Fruit fly (Drosophila melanogaster) whole organism, embryonic: ENCODE results near the gene CG42638.

Source experiments
- Abd-B ChIP-seq: fragments of 200-800 bp; sonication (Bioruptor generic); optimal IDR thresholded peaks from 2 replicates; lab custom pipeline; 2018; ENCODE audit warnings: missing biosample characterization, mild to moderate bottlenecking, missing genetic modification characterization, moderate library complexity
- Atf3 ChIP-seq: fragments of 200-800 bp; sonication (Bioruptor generic); optimal IDR thresholded peaks from 3 replicates; lab custom pipeline; 2016; ENCODE audit warnings: missing biosample characterization, missing genetic modification characterization
- Awh ChIP-seq: fragments of 200-800 bp; sonication (Bioruptor generic); IDR thresholded peaks from 2 replicates; pipeline ENCODE4, ENCODE4 v1.3.6; 2022; ENCODE audit warnings: missing biosample characterization, missing genetic modification characterization
- CG10274 ChIP-seq: fragments of 200-800 bp; sonication (Bioruptor generic); optimal IDR thresholded peaks from 3 replicates; lab custom pipeline; 2017; ENCODE audit warnings: missing biosample characterization, mild to moderate bottlenecking, missing genetic modification characterization
- CG12071 ChIP-seq: fragments of 200-800 bp; sonication (Bioruptor generic); optimal IDR thresholded peaks from 3 replicates; lab custom pipeline; 2018; ENCODE audit warnings: missing biosample characterization, mild to moderate bottlenecking, missing genetic modification characterization
- CG14667 ChIP-seq: fragments of 200-800 bp; sonication (Bioruptor generic); IDR thresholded peaks from 2 replicates; pipeline ENCODE4 v1.3.6; 2022; ENCODE audit warnings: missing biosample characterization, missing genetic modification characterization
- CG15601 ChIP-seq: fragments of 200-800 bp; sonication (Bioruptor generic); optimal IDR thresholded peaks from 3 replicates; lab custom pipeline; 2019; ENCODE audit warnings: missing biosample characterization, mild to moderate bottlenecking, missing genetic modification characterization, moderate library complexity
- CG1602 ChIP-seq: fragments of 200-800 bp; sonication (Bioruptor generic); optimal IDR thresholded peaks from 3 replicates; lab custom pipeline; 2016; ENCODE audit warnings: missing biosample characterization, missing genetic modification characterization
- CG2875 ChIP-seq: fragments of 200-800 bp; sonication (Bioruptor generic); optimal IDR thresholded peaks from 2 replicates; lab custom pipeline; 2017; ENCODE audit warnings: missing biosample characterization, mild to moderate bottlenecking, missing genetic modification characterization, missing genetic modification reagents
- CG3065 ChIP-seq: fragments of 200-800 bp; sonication (Bioruptor generic); optimal IDR thresholded peaks from 2 replicates; lab custom pipeline; 2016; ENCODE audit warnings: missing biosample characterization, missing genetic modification characterization
- CG31224 ChIP-seq: fragments of 200-800 bp; sonication (Bioruptor generic); IDR thresholded peaks from 2 replicates; pipeline ENCODE4 v1.3.6; 2022; ENCODE audit warnings: missing biosample characterization, missing genetic modification characterization
- CG31365 ChIP-seq: fragments of 200-800 bp; sonication (Bioruptor generic); optimal IDR thresholded peaks from 2 replicates; lab custom pipeline; 2018; ENCODE audit warnings: missing biosample characterization, mild to moderate bottlenecking, missing genetic modification characterization
- CG3838 ChIP-seq: fragments of 200-800 bp; sonication (Bioruptor generic); optimal IDR thresholded peaks from 3 replicates; lab custom pipeline; 2016; ENCODE audit warnings: missing biosample characterization, missing genetic modification characterization
- CG42726 ChIP-seq: fragments of 200-800 bp; sonication (Bioruptor generic); IDR thresholded peaks from 2 replicates; pipeline ENCODE4 v1.3.6; 2022; ENCODE audit warnings: missing biosample characterization, missing genetic modification characterization; ENCODE audit not compliant: partially characterized antibody
- CG4282 ChIP-seq: fragments of 200-800 bp; sonication (Bioruptor generic); optimal IDR thresholded peaks from 2 replicates; lab custom pipeline; 2016; ENCODE audit warnings: missing biosample characterization, missing genetic modification characterization
- CG4328 ChIP-seq: fragments of 200-800 bp; sonication (Bioruptor generic); optimal IDR thresholded peaks from 3 replicates; lab custom pipeline; 2017; ENCODE audit warnings: missing biosample characterization, missing genetic modification reagents, missing genetic modification characterization
- CG6654 ChIP-seq: fragments of 200-800 bp; sonication (Bioruptor generic); optimal IDR thresholded peaks from 2 replicates; lab custom pipeline; 2017; ENCODE audit warnings: missing biosample characterization, mild to moderate bottlenecking, missing genetic modification characterization
- CG6791 ChIP-seq: fragments of 200-800 bp; sonication (Bioruptor generic); IDR thresholded peaks from 3 replicates; pipeline ENCODE4 v1.3.6; 2022; ENCODE audit warnings: missing biosample characterization, missing genetic modification characterization; ENCODE audit not compliant: partially characterized antibody
- CG8388 ChIP-seq: fragments of 200-800 bp; sonication (Bioruptor generic); optimal IDR thresholded peaks from 2 replicates; lab custom pipeline; 2019; ENCODE audit warnings: missing biosample characterization, mild to moderate bottlenecking, missing genetic modification characterization, moderate library complexity
- CG8765 ChIP-seq: fragments of 200-800 bp; sonication (Bioruptor generic); IDR thresholded peaks from 2 replicates; pipeline ENCODE4 v1.3.6; 2022; ENCODE audit warnings: missing biosample characterization, missing genetic modification characterization
- CG8924 ChIP-seq: fragments of 200-800 bp; optimal IDR thresholded peaks from 3 replicates; lab custom pipeline; 2019; ENCODE audit warnings: missing biosample characterization, mild to moderate bottlenecking, missing genetic modification characterization, moderate library complexity
- Chrac-16 ChIP-seq: fragments of 200-800 bp; sonication (Bioruptor generic); optimal IDR thresholded peaks from 3 replicates; lab custom pipeline; 2016; ENCODE audit warnings: missing biosample characterization, missing genetic modification characterization
- Drgx ChIP-seq: fragments of 200-800 bp; sonication (Bioruptor generic); IDR thresholded peaks from 2 replicates; pipeline ENCODE4 v1.3.6; 2022; ENCODE audit warnings: missing biosample characterization, missing genetic modification characterization
- Hmx ChIP-seq: fragments of 200-800 bp; sonication (Bioruptor generic); optimal IDR thresholded peaks from 2 replicates; lab custom pipeline; 2016; ENCODE audit warnings: missing biosample characterization, missing genetic modification characterization
- Stat92E ChIP-seq, 3 experiments: fragments of >200 bp in 2 of 3; fragments of 200-800 bp in 1 of 3; sonication (Bioruptor generic) in 1 of 3; optimal IDR thresholded peaks; 2 replicates each; lab custom pipeline; 2017 to 2019; ENCODE audit warnings: missing biosample characterization in 3 of 3, missing genetic modification characterization in 3 of 3, mild to moderate bottlenecking in 1 of 3, moderate library complexity in 1 of 3
- abd-A ChIP-seq: fragments of 200-800 bp; sonication (Bioruptor generic); optimal IDR thresholded peaks from 3 replicates; lab custom pipeline; 2019; ENCODE audit warnings: missing biosample characterization, mild to moderate bottlenecking, missing genetic modification characterization, moderate library complexity
- btn ChIP-seq: fragments of 200-800 bp; sonication (Bioruptor generic); optimal IDR thresholded peaks from 2 replicates; lab custom pipeline; 2016; ENCODE audit warnings: missing biosample characterization, missing genetic modification characterization
- crc ChIP-seq: fragments of 200-800 bp; sonication (Bioruptor generic); optimal IDR thresholded peaks from 2 replicates; lab custom pipeline; 2016; ENCODE audit warnings: missing biosample characterization, missing genetic modification characterization
- da ChIP-seq: fragments of 200-800 bp; sonication (Bioruptor generic); optimal IDR thresholded peaks from 2 replicates; lab custom pipeline; 2016; ENCODE audit warnings: missing biosample characterization, missing genetic modification characterization
- dimm ChIP-seq: fragments of 200-800 bp; sonication (Bioruptor generic); IDR thresholded peaks from 2 replicates; pipeline ENCODE4 v1.3.6; 2022; ENCODE audit warnings: missing biosample characterization, missing genetic modification characterization
- eyg ChIP-seq: fragments of 200-800 bp; sonication (Bioruptor generic); optimal IDR thresholded peaks from 3 replicates; lab custom pipeline; 2016; ENCODE audit warnings: missing biosample characterization, missing genetic modification characterization
- fd102C ChIP-seq: fragments of 200-800 bp; sonication (Bioruptor generic); optimal IDR thresholded peaks from 2 replicates; lab custom pipeline; 2018; ENCODE audit warnings: missing biosample characterization, mild to moderate bottlenecking, missing genetic modification characterization, moderate library complexity
- gem ChIP-seq: fragments of 200-800 bp; sonication (Bioruptor generic); optimal IDR thresholded peaks from 2 replicates; lab custom pipeline; 2019; ENCODE audit warnings: missing biosample characterization, mild to moderate bottlenecking, missing genetic modification characterization, moderate library complexity
- gfzf ChIP-seq: fragments of 200-800 bp; sonication (Bioruptor generic); optimal IDR thresholded peaks from 2 replicates; lab custom pipeline; 2016; ENCODE audit warnings: missing biosample characterization, mild to moderate bottlenecking, missing genetic modification characterization, moderate library complexity
- ham ChIP-seq: fragments of 200-800 bp; sonication (Bioruptor generic); IDR thresholded peaks from 2 replicates; pipeline ENCODE4 v1.3.6; 2022; ENCODE audit warnings: missing biosample characterization, missing genetic modification characterization
- lab ChIP-seq: fragments of 200-800 bp; sonication (Bioruptor generic); optimal IDR thresholded peaks from 3 replicates; lab custom pipeline; 2017; ENCODE audit warnings: missing biosample characterization, missing genetic modification characterization, mild to moderate bottlenecking, moderate library complexity, missing genetic modification reagents
- lov ChIP-seq, 2 experiments: fragments of 200-800 bp in 1 of 2; fragments of >200 bp in 1 of 2; sonication (Bioruptor generic) in 1 of 2; IDR thresholded peaks in 1 of 2; optimal IDR thresholded peaks in 1 of 2; 2 replicates in 1 of 2; 3 replicates in 1 of 2; pipeline versions ENCODE4 v1.3.6 to Lab custom; 2017 to 2022; ENCODE audit warnings: missing biosample characterization in 1 of 2, missing genetic modification characterization in 1 of 2
- nerfin-2 ChIP-seq: fragments of 200-800 bp; sonication (Bioruptor generic); IDR thresholded peaks from 2 replicates; pipeline ENCODE4 v1.3.6; 2022; ENCODE audit warnings: missing biosample characterization, missing genetic modification characterization; ENCODE audit not compliant: partially characterized antibody
- nmo ChIP-seq: fragments of 200-800 bp; sonication (Bioruptor generic); optimal IDR thresholded peaks from 2 replicates; lab custom pipeline; 2018; ENCODE audit warnings: missing biosample characterization, mild to moderate bottlenecking, missing genetic modification characterization, moderate library complexity
- oc ChIP-seq: fragments of 200-800 bp; sonication (Bioruptor generic); optimal IDR thresholded peaks from 2 replicates; lab custom pipeline; 2018; ENCODE audit warnings: missing biosample characterization, mild to moderate bottlenecking, missing genetic modification characterization, moderate library complexity
- pho ChIP-seq: fragments of 200-800 bp; sonication (Bioruptor generic); optimal IDR thresholded peaks from 2 replicates; lab custom pipeline; 2016; ENCODE audit warnings: missing biosample characterization, missing genetic modification characterization
- sr ChIP-seq: fragments of 200-800 bp; sonication (Bioruptor generic); IDR thresholded peaks from 3 replicates; pipeline ENCODE4 v1.3.6; 2022; ENCODE audit warnings: missing biosample characterization, missing genetic modification characterization
- tll ChIP-seq, 2 experiments: fragments of 200-800 bp in 1 of 2; fragments of >200 bp in 1 of 2; sonication (Bioruptor generic) in 1 of 2; optimal IDR thresholded peaks; 2 replicates each; lab custom pipeline; 2017 to 2019; ENCODE audit warnings: missing biosample characterization in 2 of 2, missing genetic modification characterization in 2 of 2, mild to moderate bottlenecking in 1 of 2, moderate library complexity in 1 of 2
- tna ChIP-seq: fragments of 200-800 bp; sonication (Bioruptor generic); IDR thresholded peaks from 2 replicates; pipeline ENCODE4 v1.3.6; 2022; ENCODE audit warnings: missing biosample characterization, missing genetic modification characterization; ENCODE audit not compliant: partially characterized antibody
- ttk ChIP-seq: fragments of 200-800 bp; sonication (Bioruptor generic); IDR thresholded peaks from 2 replicates; pipeline ENCODE4 v2.1.2; 2022; ENCODE audit warnings: missing biosample characterization, missing genetic modification characterization
- twi ChIP-seq: fragments of 200-800 bp; optimal IDR thresholded peaks from 2 replicates; lab custom pipeline; 2019; ENCODE audit warnings: missing biosample characterization, mild to moderate bottlenecking, missing genetic modification characterization, moderate library complexity
- z ChIP-seq: fragments of 200-800 bp; sonication (Bioruptor generic); IDR thresholded peaks from 3 replicates; pipeline ENCODE4 v1.3.6; 2022; ENCODE audit warnings: missing biosample characterization, missing genetic modification characterization
- zfh2 ChIP-seq: fragments of 200-800 bp; sonication (Bioruptor generic); optimal IDR thresholded peaks from 2 replicates; lab custom pipeline; 2016; ENCODE audit warnings: missing biosample characterization, missing genetic modification characterization

Gene CG42638

dm6 chr3L:19794203-19794802 lies 44.8 kb upstream of the CG42638 start (continued):
- TF ChIP-seq CG31365 (tag; lab: Kevin White, UChicago) (no peak), CG6654 (GFP tag; lab: Kevin White, UChicago) (peak; percentile 66), CG8388 (GFP tag; lab: Kevin White, UChicago) (peak; percentile 72), Awh (GFP tag; lab: Robert Waterston, UW) (peak; percentile 68), Hmx (GFP tag; lab: Kevin White, UChicago) (peak; percentile 69), Abd-B (GFP tag; lab: Kevin White, UChicago) (peak; percentile 77), CG42726 (GFP tag; lab: Robert Waterston, UW) (no peak), crc (GFP tag; lab: Kevin White, UChicago) (no peak), Stat92E (GFP tag; optimal IDR thresholded peaks at IDR 0.05; lab: Kevin White, UChicago) (peak in 1 of 3 experiments; percentile 2), ham (GFP tag; lab: Robert Waterston, UW) (no peak), fd102C (GFP tag; lab: Kevin White, UChicago) (no peak), CG3838 (peak; percentile 51), nmo (peak; percentile 92), oc (tag; lab: Kevin White, UChicago) (no peak), dimm (GFP tag; lab: Robert Waterston, UW) (no peak), CG8765 (GFP tag; lab: Robert Waterston, UW) (no peak), lab (GFP tag; lab: Kevin White, UChicago) (peak; percentile 91), Atf3 (peak; percentile 48), nerfin-2 (no peak), z (GFP tag; lab: Robert Waterston, UW) (0 out of 3 replicates have a peak, but pooled peaks have one; percentile 19), Chrac-16 (GFP tag; lab: Kevin White, UChicago) (peak; percentile 76), CG31224 (peak; percentile 58; the same call in 1 of the 2 replicates), CG2875 (GFP tag; lab: Kevin White, UChicago) (peak; percentile 77), abd-A (tag; lab: Kevin White, UChicago) (no peak), pho (GFP tag; lab: Kevin White, UChicago) (peak; percentile 81), eyg (GFP tag; lab: Kevin White, UChicago) (peak; percentile 55), tna (GFP tag; lab: Robert Waterston, UW) (peak; percentile 18; the same call in 1 of the 2 replicates), CG10274 (GFP tag; lab: Kevin White, UChicago) (peak; percentile 73), twi (tag; lab: Kevin White, UChicago) (peak; percentile 57), CG8924 (tag; lab: Kevin White, UChicago) (peak; percentile 86), da (GFP tag; lab: Kevin White, UChicago) (peak; percentile 0), Drgx (GFP tag; lab: Robert Waterston, UW) (peak; percentile 78), CG14667 (GFP tag; lab: Robert Waterston, UW) (peak; percentile 47; the same call in 1 of the 2 replicates), sr (peak; percentile 19; the same call in 1 of the 3 replicates), CG1602 (GFP tag; lab: Kevin White, UChicago) (peak; percentile 73), gem (tag; lab: Kevin White, UChicago) (peak; percentile 91), CG4282 (GFP tag; lab: Kevin White, UChicago) (peak; percentile 68), tll (GFP tag; optimal IDR thresholded peaks at IDR 0.05; lab: Kevin White, UChicago) (no peak), zfh2 (peak; percentile 76), ttk (GFP tag; lab: Robert Waterston, UW) (no peak; the same call in 1 of the 2 replicates), CG4328 (GFP tag; lab: Kevin White, UChicago) (peak; percentile 93), btn (peak; percentile 75), gfzf (GFP tag; lab: Kevin White, UChicago) (no peak), CG15601 (tag; lab: Kevin White, UChicago) (peak; percentile 72), CG12071 (GFP tag; lab: Kevin White, UChicago) (peak; percentile 70), lov (optimal IDR thresholded peaks at IDR 0.05; lab: Kevin White, UChicago) (no peak), lov (GFP tag; IDR thresholded peaks at IDR 0.05; lab: Robert Waterston, UW) (peak; percentile 84; the same call in 2 of the 3 replicates), CG3065 (GFP tag; lab: Kevin White, UChicago) (peak; percentile 51), CG6791 (GFP tag; lab: Robert Waterston, UW) (no peak; the same call in 2 of the 3 replicates)
